Fruit fly (Drosophila melanogaster) whole organism, embryonic: ENCODE results near the gene Pp4-19C.

Source experiments
- CG13287 ChIP-seq: fragments of 200-800 bp; sonication (Bioruptor generic); IDR thresholded peaks from 2 replicates; pipeline ENCODE4 v1.3.6; 2022; ENCODE audit warnings: missing biosample characterization, missing genetic modification characterization; ENCODE audit not compliant: partially characterized antibody
- CG15073 ChIP-seq: fragments of 200-800 bp; sonication (Bioruptor generic); optimal IDR thresholded peaks from 2 replicates; lab custom pipeline; 2016; ENCODE audit warnings: missing biosample characterization, missing genetic modification characterization
- CG34224 ChIP-seq: fragments of 200-800 bp; sonication (Bioruptor generic); IDR thresholded peaks from 3 replicates; pipeline ENCODE4 v1.3.6; 2022; ENCODE audit warnings: missing biosample characterization, missing genetic modification characterization; ENCODE audit not compliant: partially characterized antibody
- CG9932 ChIP-seq: fragments of 200-800 bp; sonication (Bioruptor generic); IDR thresholded peaks from 2 replicates; pipeline ENCODE4 v1.3.6; 2022; ENCODE audit warnings: missing biosample characterization, missing genetic modification characterization
- Vsx1 ChIP-seq: fragments of 200-800 bp; sonication (Bioruptor generic); optimal IDR thresholded peaks from 2 replicates; lab custom pipeline; 2017; ENCODE audit warnings: missing biosample characterization, mild to moderate bottlenecking, missing genetic modification characterization, missing genetic modification reagents
- da ChIP-seq: fragments of 200-800 bp; sonication (Bioruptor generic); optimal IDR thresholded peaks from 2 replicates; lab custom pipeline; 2016; ENCODE audit warnings: missing biosample characterization, missing genetic modification characterization
- dm ChIP-seq: fragments of 200-800 bp; sonication (Bioruptor generic); optimal IDR thresholded peaks from 3 replicates; lab custom pipeline; 2016; ENCODE audit warnings: missing biosample characterization, missing genetic modification characterization
- ranshi ChIP-seq: fragments of 200-800 bp; sonication (Bioruptor generic); IDR thresholded peaks from 2 replicates; pipeline ENCODE4 v1.3.6; 2022; ENCODE audit warnings: missing biosample characterization, missing genetic modification characterization
- rib ChIP-seq: fragments of 200-800 bp; sonication (Bioruptor generic); IDR thresholded peaks from 2 replicates; pipeline ENCODE4 v1.3.6; 2022; ENCODE audit warnings: missing biosample characterization, missing genetic modification characterization
- stc ChIP-seq: fragments of 200-800 bp; sonication (Bioruptor generic); IDR thresholded peaks from 2 replicates; pipeline ENCODE4 v1.3.6; 2022; ENCODE audit warnings: missing biosample characterization, missing genetic modification characterization
- twi ChIP-seq: fragments of 200-800 bp; optimal IDR thresholded peaks from 2 replicates; lab custom pipeline; 2019; ENCODE audit warnings: missing biosample characterization, mild to moderate bottlenecking, missing genetic modification characterization, moderate library complexity

DNA sequence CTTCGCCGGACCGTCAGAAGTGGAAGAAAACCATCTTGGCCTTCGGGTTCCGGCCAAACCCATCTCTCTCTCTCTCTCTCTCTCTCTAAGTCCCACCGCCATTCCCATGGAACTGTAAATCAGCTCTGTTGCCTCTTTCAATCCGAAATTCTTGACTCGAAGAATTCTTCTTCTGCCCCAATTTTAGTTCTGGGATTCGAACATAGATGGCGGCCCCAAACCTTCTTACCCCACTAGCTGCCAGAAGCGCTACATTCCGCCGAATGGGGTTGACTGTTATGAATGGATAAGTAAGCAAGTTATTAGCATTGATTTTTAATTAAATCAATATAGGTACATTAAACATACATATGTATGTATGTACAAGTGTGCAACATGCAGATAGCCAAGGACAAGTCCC, 37.9 kb downstream of the Pp4-19C start:
- no peak for TF ChIP-seq CG13287
- no peak for TF ChIP-seq CG15073
- TF ChIP-seq CG34224, result no peak
- TF ChIP-seq stc (GFP tag; lab: Robert Waterston, UW), result no peak
- no peak for TF ChIP-seq ranshi (GFP tag; lab: Robert Waterston, UW)
- no peak for TF ChIP-seq Vsx1 (GFP tag; lab: Kevin White, UChicago)
- TF ChIP-seq twi (tag; lab: Kevin White, UChicago), result no peak
- no peak for TF ChIP-seq da (GFP tag; lab: Kevin White, UChicago)
- TF ChIP-seq rib (GFP tag; lab: Robert Waterston, UW), result no peak
- no peak for TF ChIP-seq CG9932 (GFP tag; lab: Robert Waterston, UW)
- no peak for TF ChIP-seq dm (GFP tag; lab: Kevin White, UChicago)
